Worm (Caenorhabditis elegans): Measurements from ENCODE around the gene mes-1.

Gene mes-1

ce11 chrX:11828661-11829060, 28.6 kb upstream of the mes-1 start:
- peak in 1 of 2 experiments; percentile 92 for TF ChIP-seq unc-62 (GFP tag; optimal IDR thresholded peaks at IDR 0.05 in 1 of 2)
- TF ChIP-seq unc-62 (tag; optimal IDR thresholded peaks at IDR 0.05): no peak
- no peak for TF ChIP-seq lin-1 (GFP tag; IDR thresholded peaks at IDR 0.05)
- no peak for TF ChIP-seq T26A8.4 (GFP tag; IDR thresholded peaks at IDR 0.05)

- TF ChIP-seq daf-12 (tag; optimal IDR thresholded peaks at IDR 0.05) (no peak), dpl-1 (GFP tag; optimal IDR thresholded peaks at IDR 0.05) (no peak), nhr-237 (tag; optimal IDR thresholded peaks at IDR 0.05) (no peak), zag-1 (tag; optimal IDR thresholded peaks at IDR 0.05) (no peak), mxl-3 (GFP tag; optimal IDR thresholded peaks at IDR 0.05) (no peak), zip-2 (tag; optimal IDR thresholded peaks at IDR 0.05) (no peak), sdz-12 (GFP tag; optimal IDR thresholded peaks at IDR 0.05) (no peak), gei-8 (GFP tag; optimal IDR thresholded peaks at IDR 0.05) (no peak), fkh-10 (GFP tag; optimal IDR thresholded peaks at IDR 0.05) (no peak), tra-1 (GFP tag; IDR thresholded peaks at IDR 0.05) (no peak)
Measured at ce11 chrX:11837378-11837777, 19.9 kb upstream of the mes-1 start, which contains the start of gene taf-7.1. Gene taf-7.1, minus strand, starts transcription at chrX:11837478.

- TF ChIP-seq ZK337.2 (GFP tag; IDR thresholded peaks at IDR 0.05) (no peak), php-3 (GFP tag; IDR thresholded peaks at IDR 0.05) (no peak), unc-62 (GFP tag; optimal IDR thresholded peaks at IDR 0.05 in 1 of 2) (no peak), unc-62 (tag; optimal IDR thresholded peaks at IDR 0.05) (no peak), hmg-1.1 (GFP tag; IDR thresholded peaks at IDR 0.05) (no peak), daf-12 (tag; optimal IDR thresholded peaks at IDR 0.05) (no peak), lin-39 (tag; optimal IDR thresholded peaks at IDR 0.05) (no peak), skn-1 (tag; optimal IDR thresholded peaks at IDR 0.05) (no peak), ztf-11 (tag; optimal IDR thresholded peaks at IDR 0.05) (no peak), dpl-1 (GFP tag; optimal IDR thresholded peaks at IDR 0.05) (no peak), Y5F2A.4 (GFP tag; optimal IDR thresholded peaks at IDR 0.05) (no peak), egl-27 (tag; optimal IDR thresholded peaks at IDR 0.05) (no peak), lsy-2 (tag; optimal IDR thresholded peaks at IDR 0.05) (no peak), ztf-7 (tag; optimal IDR thresholded peaks at IDR 0.05) (no peak), ceh-32 (tag; optimal IDR thresholded peaks at IDR 0.05; ENCODE audit: poor library complexity) (no peak)
Measured at ce11 chrX:11843363-11843762, 13.9 kb upstream of the mes-1 start, which contains the start of gene F54F7.2. Gene F54F7.2, plus strand, starts transcription at chrX:11843663.

- no peak for TF ChIP-seq T20F7.1 (GFP tag; optimal IDR thresholded peaks at IDR 0.05)
Measured at ce11 chrX:11848618-11849017, 8.7 kb upstream of the mes-1 start, which contains the start of gene F54F7.9. Gene F54F7.9, minus strand, starts transcription at chrX:11848718.

DNA sequence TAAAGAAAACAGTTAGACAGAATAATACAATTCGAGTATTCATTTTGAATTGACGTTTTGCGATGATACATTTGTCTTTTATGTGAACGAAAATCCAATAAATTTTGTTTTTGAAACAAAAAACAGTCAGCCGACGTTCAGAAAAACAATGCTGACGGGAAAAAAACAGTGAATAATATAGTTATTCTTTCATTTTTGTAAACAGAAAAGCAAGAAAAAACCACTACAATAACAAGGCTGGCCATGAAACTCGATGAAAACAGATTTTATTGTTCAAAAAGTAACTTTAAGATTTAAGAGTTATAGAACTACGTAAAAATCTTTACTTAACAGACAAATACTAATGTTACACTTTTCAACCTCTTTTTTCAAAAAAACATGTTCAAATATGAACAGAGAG, 7.2 kb upstream of the mes-1 start, which contains the start of gene F54F7.3:
Gene F54F7.3, minus strand, starts transcription at position 101 of the 400 bp plus-strand sequence.
- TF ChIP-seq lin-39 (tag; optimal IDR thresholded peaks at IDR 0.05) (no peak), snpc-1.2 (GFP tag; IDR thresholded peaks at IDR 0.05) (no peak), unc-39 (tag; optimal IDR thresholded peaks at IDR 0.05) (no peak), F49E8.2 (tag; optimal IDR thresholded peaks at IDR 0.05; ENCODE audit: borderline replicate concordance) (no peak), nhr-42 (GFP tag; IDR thresholded peaks at IDR 0.05) (no peak), daf-8 (GFP tag; IDR thresholded peaks at IDR 0.05) (no peak), dve-1 (tag; optimal IDR thresholded peaks at IDR 0.05; ENCODE audit: insufficient read depth) (no peak), T26A8.4 (GFP tag; IDR thresholded peaks at IDR 0.05) (no peak), zfp-3 (GFP tag; conservative IDR thresholded peaks at IDR 0.05) (no peak), ZK337.2 (GFP tag; IDR thresholded peaks at IDR 0.05) (no peak), nhr-25 (tag; optimal IDR thresholded peaks at IDR 0.05; ENCODE audit: borderline replicate concordance, insufficient read depth) (no peak), pha-4 (GFP tag; IDR thresholded peaks at IDR 0.05) (no peak), pha-4 (tag; optimal IDR thresholded peaks at IDR 0.05) (no peak), unc-130 (GFP tag; optimal IDR thresholded peaks at IDR 0.05) (no peak), lim-7 (GFP tag; IDR thresholded peaks at IDR 0.05) (no peak), lin-1 (GFP tag; IDR thresholded peaks at IDR 0.05) (no peak)
